Fruit fly (Drosophila melanogaster): ENCODE results near the gene Burs.

Gene Burs

dm6 chr3R:21736749-21737148, 32.6 kb upstream of the Burs start, which contains the start of gene CG42869:
CG42869 (minus strand) TSS chr3R:21736849.
- TF ChIP-seq CG8089 (GFP tag; optimal IDR thresholded peaks at IDR 0.05) (no peak), dati (GFP tag; IDR thresholded peaks at IDR 0.05) (no peak), Ets65A (GFP tag) (peak; percentile 1), CG17186 (GFP tag; optimal IDR thresholded peaks at IDR 0.05) (no peak), az2 (GFP tag; optimal IDR thresholded peaks at IDR 0.05) (no peak), Lim3 (GFP tag; IDR thresholded peaks at IDR 0.05) (no peak), ftz-f1 (GFP tag; optimal IDR thresholded peaks at IDR 0.05) (no peak)

- no peak for TF ChIP-seq sens-2 (GFP tag; IDR thresholded peaks at IDR 0.05)
- no peak for TF ChIP-seq Ets97D (GFP tag; optimal IDR thresholded peaks at IDR 0.05)
- no peak for TF ChIP-seq Dek (tag; optimal IDR thresholded peaks at IDR 0.05)
- no peak for TF ChIP-seq CG13424 (tag; optimal IDR thresholded peaks at IDR 0.05)
- TF ChIP-seq gce (GFP tag; IDR thresholded peaks at IDR 0.05): no peak
- no peak for TF ChIP-seq CG11504 (tag; optimal IDR thresholded peaks at IDR 0.05)
- TF ChIP-seq CG16863 (GFP tag; optimal IDR thresholded peaks at IDR 0.05): no peak
Observed at dm6 chr3R:21737264-21737663, 32.1 kb upstream of the Burs start, which contains the start of gene CG42870. CG42870 (minus strand) TSS chr3R:21737364.

- TF ChIP-seq fd3F (GFP tag; optimal IDR thresholded peaks at IDR 0.05) (no peak), Mrtf (GFP tag; IDR thresholded peaks at IDR 0.05) (no peak), ase (GFP tag; IDR thresholded peaks at IDR 0.05) (no peak), grn (GFP tag; optimal IDR thresholded peaks at IDR 0.05) (no peak), CG12659 (GFP tag; optimal IDR thresholded peaks at IDR 0.05) (no peak), Gug (GFP tag; IDR thresholded peaks at IDR 0.05) (no peak), dati (GFP tag; IDR thresholded peaks at IDR 0.05) (no peak)
Observed at dm6 chr3R:21739010-21739409, 30.3 kb upstream of the Burs start, which contains the start of gene CG34034. CG34034 (minus strand) TSS chr3R:21739110.

dm6 chr3R:21739750-21740319, 29.5 kb upstream of the Burs start, which contains the start of gene CG5849:
CG5849 (plus strand) TSS chr3R:21740105.
- no peak for TF ChIP-seq nerfin-2 (GFP tag; IDR thresholded peaks at IDR 0.05; ENCODE audit: partially characterized antibody)
- peak; percentile 10 for TF ChIP-seq Deaf1 (tag; optimal IDR thresholded peaks at IDR 0.05)
- 0 out of 2 replicates have a peak, but pooled peaks have one; percentile 24 for TF ChIP-seq CG17612 (GFP tag; IDR thresholded peaks at IDR 0.05)
- TF ChIP-seq CG3847 (GFP tag; IDR thresholded peaks at IDR 0.05): no peak
- TF ChIP-seq ato (GFP tag; IDR thresholded peaks at IDR 0.05; ENCODE audit: partially characterized antibody): 0 out of 2 replicates have a peak, but pooled peaks have one; percentile 26
- no peak for TF ChIP-seq btn (GFP tag; optimal IDR thresholded peaks at IDR 0.05)
- TF ChIP-seq CG10543 (GFP tag; optimal IDR thresholded peaks at IDR 0.05): peak; percentile 29
- peak; percentile 29 for TF ChIP-seq sug (tag; optimal IDR thresholded peaks at IDR 0.05)
- no peak for TF ChIP-seq Awh (GFP tag; IDR thresholded peaks at IDR 0.05)
- TF ChIP-seq Pdp1 (GFP tag; optimal IDR thresholded peaks at IDR 0.05): peak in 1 of 2 experiments; percentile 68
- peak; percentile 68 for TF ChIP-seq GATAe (GFP tag; conservative IDR thresholded peaks at IDR 0.05)
- peak; percentile 6 to 14 for TF ChIP-seq Trl (optimal IDR thresholded peaks at IDR 0.05)
- TF ChIP-seq Trl (GFP tag; optimal IDR thresholded peaks at IDR 0.05): no peak
- peak; percentile 83 for TF ChIP-seq lab (GFP tag; optimal IDR thresholded peaks at IDR 0.05)
- peak; percentile 45 for TF ChIP-seq ftz-f1 (GFP tag; optimal IDR thresholded peaks at IDR 0.05)
- TF ChIP-seq Med (GFP tag): peak; percentile 50
- TF ChIP-seq z (GFP tag; IDR thresholded peaks at IDR 0.05): peak; percentile 92
- TF ChIP-seq exex (tag; optimal IDR thresholded peaks at IDR 0.05): peak; percentile 26
- TF ChIP-seq pros (GFP tag; optimal IDR thresholded peaks at IDR 0.05): peak; percentile 29
- no peak for TF ChIP-seq Blimp-1 (GFP tag; optimal IDR thresholded peaks at IDR 0.05)
- no peak for TF ChIP-seq yki (optimal IDR thresholded peaks at IDR 0.05)
- 0 out of 3 replicates have a peak, but pooled peaks have one; percentile 32 for TF ChIP-seq CG6791 (GFP tag; IDR thresholded peaks at IDR 0.05; ENCODE audit: partially characterized antibody)
- TF ChIP-seq chm (GFP tag; IDR thresholded peaks at IDR 0.05): no peak
- TF ChIP-seq Jarid2 (GFP tag; optimal IDR thresholded peaks at IDR 0.05): peak; percentile 80
- TF ChIP-seq cg (GFP tag; optimal IDR thresholded peaks at IDR 0.05): peak; percentile 10
- TF ChIP-seq amos (GFP tag; IDR thresholded peaks at IDR 0.05; ENCODE audit: partially characterized antibody): peak; percentile 33; the same call in 1 of the 2 replicates
- no peak for TF ChIP-seq Dref (GFP tag; IDR thresholded peaks at IDR 0.05)
- peak; percentile 67 for TF ChIP-seq grn (GFP tag; optimal IDR thresholded peaks at IDR 0.05)
